Worm (Caenorhabditis elegans) whole organism, L4/young adult: ENCODE results near the gene Y54G2A.40.
"Not testable (repeated sequence)": the region's sequence is repeated elsewhere in the genome, so short reads cannot be mapped to it uniquely, and the experiment has no call there.

Experiments used
- W03F9.2 ChIP-seq: fragments of 150-350 bp; optimal IDR thresholded peaks from 2 replicates; lab custom pipeline; 2014; ENCODE audit warnings: missing biosample characterization, missing genetic modification characterization
- dao-5 ChIP-seq: sonication (generic microtip); optimal IDR thresholded peaks from 2 replicates; lab custom pipeline; 2016; ENCODE audit warnings: missing genotype, missing genetic modification characterization, moderate library complexity, missing compliant biosample characterization
- him-1 ChIP-seq: sonication (generic microtip); optimal IDR thresholded peaks from 2 replicates; lab custom pipeline; 2016; ENCODE audit warnings: missing genotype, missing genetic modification reagents, missing genetic modification characterization, missing compliant biosample characterization

The Y54G2A.40 gene

DNA sequence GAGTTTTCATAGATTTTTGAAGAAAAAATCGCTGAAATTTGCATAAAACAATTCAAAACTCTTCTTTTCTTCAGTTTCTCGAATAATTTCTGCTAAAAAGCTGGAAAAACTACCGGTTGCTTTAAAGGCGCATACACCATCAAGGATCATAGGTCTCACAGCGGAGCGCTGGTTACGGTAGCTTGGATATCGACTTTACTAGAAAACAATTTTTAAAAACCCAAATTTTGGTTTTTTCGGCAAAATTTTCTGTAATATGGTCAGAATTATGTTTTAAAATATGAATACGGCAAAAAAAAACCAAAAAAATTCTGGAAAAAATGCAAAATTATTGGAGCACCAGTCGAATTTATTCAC lies 47.2 kb downstream of the Y54G2A.40 start:
- TF ChIP-seq W03F9.2 (tag; lab: Kevin White, UChicago): no peak
- TF ChIP-seq dao-5 (tag; lab: Kevin White, UChicago): no peak
- TF ChIP-seq him-1 (tag; lab: Kevin White, UChicago): no peak

DNA sequence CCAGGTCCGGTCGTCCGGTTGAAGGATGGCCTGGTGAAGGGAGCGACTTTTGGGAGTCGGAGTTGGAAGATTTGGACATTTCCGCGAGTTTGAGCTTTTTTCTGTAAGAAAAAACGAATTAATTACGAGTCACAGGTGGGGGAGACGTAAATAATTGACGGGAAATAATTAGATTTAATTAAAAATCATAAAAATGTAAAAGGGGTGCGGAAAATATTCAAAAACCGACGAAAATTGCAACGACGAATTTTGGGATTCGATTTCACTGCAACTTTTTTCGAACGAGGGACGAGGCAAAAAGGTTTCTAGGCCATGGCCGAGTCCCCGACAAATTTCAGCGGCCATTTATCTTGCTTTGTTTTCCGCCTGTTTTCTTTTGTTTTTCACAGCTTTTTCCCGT lies 48.4 kb downstream of the Y54G2A.40 start, which contains the start of gene Y54G2A.19:
Y54G2A.19 (minus strand) TSS at position 101 of the 400 bp plus-strand sequence.
- TF ChIP-seq him-1, dao-5, W03F9.2 (tag; lab: Kevin White, UChicago): not testable (repeated sequence)

DNA sequence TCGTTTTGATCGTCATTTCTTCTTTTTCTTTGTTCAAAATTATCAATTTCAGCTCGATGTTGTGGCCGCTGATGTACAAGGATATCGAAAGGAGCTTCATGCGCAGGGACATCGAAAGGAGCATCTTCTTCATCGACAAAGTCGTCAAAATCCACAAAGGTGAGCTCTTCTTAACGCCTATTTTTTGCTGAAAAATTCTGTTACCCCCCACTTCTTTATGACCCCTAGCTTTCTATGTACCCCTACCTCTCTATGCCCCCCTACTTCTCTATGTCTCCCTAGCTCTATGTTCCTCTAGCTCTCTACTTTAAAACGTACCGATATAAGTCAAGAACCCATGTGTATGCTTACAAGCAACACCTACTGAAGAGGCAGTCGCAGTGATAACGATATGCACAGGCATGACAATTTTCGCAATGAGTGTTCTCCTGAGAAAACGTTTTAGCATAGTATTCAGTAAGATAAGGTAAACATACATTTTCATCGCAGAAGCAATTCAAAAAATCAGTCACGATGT lies 51.4 kb downstream of the Y54G2A.40 start, which contains the start of gene Y54G2A.36:
Y54G2A.36 (plus strand) TSS at position 51 of the 517 bp plus-strand sequence.
- TF ChIP-seq him-1 (tag; lab: Kevin White, UChicago) (no peak), dao-5 (tag; lab: Kevin White, UChicago) (no peak), W03F9.2 (tag; lab: Kevin White, UChicago) (no peak)
